Worm (Caenorhabditis elegans): ENCODE measurements around the gene CC8.2.

The CC8.2 gene

ce11 chrIV:3633254-3633653 is 15.2 kb downstream of the CC8.2 start, which contains the start of gene ZC416.2:
ZC416.2 (plus strand) TSS chrIV:3633619.
- TF ChIP-seq let-526 (GFP tag; IDR thresholded peaks at IDR 0.05) (no peak), hmg-1.2 (GFP tag; IDR thresholded peaks at IDR 0.05) (peak; percentile 50; the same call in 1 of the 2 replicates)

DNA sequence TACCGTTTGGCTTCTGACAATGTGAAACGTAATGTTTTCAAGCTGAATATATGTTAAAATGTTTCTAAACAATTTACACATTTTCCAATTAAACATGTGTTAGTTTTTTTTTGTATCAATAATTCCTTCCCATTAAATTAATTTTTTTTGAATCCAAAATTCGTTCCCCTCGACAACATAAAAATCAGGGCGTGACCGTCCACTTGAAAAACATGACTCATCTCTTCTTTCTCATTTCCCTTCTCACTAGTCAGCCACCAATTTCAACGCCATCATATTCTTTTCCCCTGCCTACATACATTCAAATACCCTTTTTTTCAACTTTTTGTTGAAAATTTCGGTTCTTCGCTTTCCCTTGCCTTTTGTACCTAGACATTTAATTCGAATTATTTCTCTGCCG is 16.0 kb downstream of the CC8.2 start:
- TF ChIP-seq hlh-12 (tag; optimal IDR thresholded peaks at IDR 0.05) (no peak), ztf-6 (GFP tag; IDR thresholded peaks at IDR 0.05) (no peak), pbrm-1 (GFP tag; IDR thresholded peaks at IDR 0.05) (no peak), madf-8 (GFP tag; conservative IDR thresholded peaks at IDR 0.05) (no peak), Y56A3A.18 (GFP tag; IDR thresholded peaks at IDR 0.05) (no peak), nhr-90 (tag; optimal IDR thresholded peaks at IDR 0.05) (no peak), K11D2.4 (GFP tag; IDR thresholded peaks at IDR 0.05) (no peak), rec-8 (tag; optimal IDR thresholded peaks at IDR 0.05) (no peak), nhr-120 (GFP tag; IDR thresholded peaks at IDR 0.05) (no peak), ceh-27 (GFP tag; optimal IDR thresholded peaks at IDR 0.05) (no peak), F33H1.4 (GFP tag; IDR thresholded peaks at IDR 0.05) (no peak), sea-2 (GFP tag; IDR thresholded peaks at IDR 0.05) (no peak), Y53F4B.3 (GFP tag; IDR thresholded peaks at IDR 0.05) (no peak), F57A8.1 (GFP tag; optimal IDR thresholded peaks at IDR 0.05) (no peak)

ce11 chrIV:3628896-3629641 is 19.4 kb downstream of the CC8.2 start:
- TF ChIP-seq egrh-3 (GFP tag; IDR thresholded peaks at IDR 0.05) (peak; percentile 81; the same call in 1 of the 2 replicates), zfh-2 (GFP tag; conservative IDR thresholded peaks at IDR 0.05) (peak; percentile 86), lsl-1 (GFP tag; optimal IDR thresholded peaks at IDR 0.05) (no peak)

DNA sequence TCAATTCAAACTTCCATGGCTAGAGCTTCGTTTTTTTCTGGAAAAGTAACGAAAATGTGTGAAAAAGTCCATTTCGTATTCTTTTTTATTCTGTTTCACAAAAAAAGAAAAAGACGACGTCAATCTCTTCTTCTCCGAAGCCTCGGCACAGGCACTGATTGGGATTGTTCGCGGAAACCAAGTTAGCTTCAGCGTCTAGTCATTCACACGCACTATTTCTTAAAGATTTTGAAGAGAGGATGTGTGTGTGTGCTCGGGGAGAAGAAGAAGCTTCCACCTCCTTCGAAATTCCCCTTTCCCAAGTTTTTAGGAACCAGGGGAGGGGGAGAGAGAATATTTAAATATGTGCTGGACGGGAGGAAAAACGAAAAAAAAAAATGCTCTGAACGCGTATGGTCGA is 22.0 kb downstream of the CC8.2 start:
- no peak for TF ChIP-seq ztf-28 (GFP tag; IDR thresholded peaks at IDR 0.05)
- no peak for TF ChIP-seq ets-4 (GFP tag; optimal IDR thresholded peaks at IDR 0.05)
- TF ChIP-seq unc-130 (GFP tag; optimal IDR thresholded peaks at IDR 0.05) = no peak
- TF ChIP-seq F52B5.7 (tag; optimal IDR thresholded peaks at IDR 0.05) = no peak
- TF ChIP-seq F49E8.2 (tag; optimal IDR thresholded peaks at IDR 0.05; ENCODE audit: insufficient read depth) = no peak
- no peak for TF ChIP-seq unc-62 (GFP tag; optimal IDR thresholded peaks at IDR 0.05)
- no peak for TF ChIP-seq D2030.7 (GFP tag; IDR thresholded peaks at IDR 0.05)
- TF ChIP-seq ama-1 (optimal IDR thresholded peaks at IDR 0.05) = no peak
- TF ChIP-seq ama-1 (GFP tag; optimal IDR thresholded peaks at IDR 0.05) = no peak
- TF ChIP-seq fkh-3 (tag; optimal IDR thresholded peaks at IDR 0.05) = no peak
- TF ChIP-seq T26A5.8 (tag; optimal IDR thresholded peaks at IDR 0.05) = no peak
- no peak for TF ChIP-seq nfya-1 (tag; optimal IDR thresholded peaks at IDR 0.05; ENCODE audit: borderline replicate concordance, insufficient read depth)
- no peak for TF ChIP-seq akir-1 (GFP tag; optimal IDR thresholded peaks at IDR 0.05)

DNA sequence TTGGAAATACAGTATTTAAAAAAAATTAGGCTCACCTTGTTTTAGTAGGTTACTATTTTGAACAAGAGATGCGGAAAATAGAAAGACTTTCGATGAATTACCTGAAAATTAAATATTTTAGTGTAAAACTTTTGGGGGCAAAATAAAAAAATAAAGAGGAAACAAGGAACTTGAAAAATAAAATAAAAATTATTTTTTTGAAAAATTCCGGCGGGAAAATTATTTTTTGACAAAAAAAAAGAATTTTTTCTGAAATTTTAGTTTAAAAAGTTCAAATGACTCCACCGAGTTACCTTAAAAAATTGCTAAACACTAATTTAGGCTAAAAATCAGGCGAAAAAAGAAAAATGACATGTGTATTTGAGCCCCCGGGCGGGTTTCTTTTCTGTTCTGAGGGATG is 23.9 kb downstream of the CC8.2 start, which contains the start of the genes cha-1 and unc-17:
Gene cha-1, minus strand, starts transcription at position 101 of the 400 bp plus-strand sequence.
Gene unc-17, minus strand, starts transcription at position 103 of the 400 bp plus-strand sequence.
- TF ChIP-seq ztf-26 (tag; optimal IDR thresholded peaks at IDR 0.05) = no peak
- TF ChIP-seq nfya-2 (GFP tag; IDR thresholded peaks at IDR 0.05) = no peak
- TF ChIP-seq ekl-4 (GFP tag; IDR thresholded peaks at IDR 0.05) = no peak

Measured in whole organism, young adult.